Fruit fly (Drosophila melanogaster): Measurements from ENCODE around the gene Polr2C.
A peak's percentile ranks its signal among the peaks of the same experiment; 100 is the strongest.

Polr2C gene

DNA sequence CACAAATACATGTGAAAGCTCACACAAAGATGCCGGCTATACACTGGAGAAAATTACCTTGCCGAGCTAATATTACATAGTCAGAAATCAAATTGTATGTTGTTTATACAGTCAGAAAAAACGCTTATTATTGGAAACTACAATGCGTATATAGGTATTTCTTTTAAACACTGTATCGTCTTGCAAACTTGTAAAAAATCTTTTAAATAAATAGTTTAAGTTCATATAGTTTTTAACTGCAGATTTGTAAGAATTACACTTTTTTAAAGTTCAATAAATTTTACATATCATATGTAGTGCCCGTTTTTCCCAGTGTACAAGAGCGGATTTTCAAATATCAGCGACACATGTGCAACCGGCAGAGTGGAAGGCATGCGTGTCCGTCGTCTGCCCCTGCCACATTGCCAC, 6.6 kb downstream of the Polr2C start (continued):
- no peak for TF ChIP-seq Trl (optimal IDR thresholded peaks at IDR 0.05)
- TF ChIP-seq Trl (GFP tag; optimal IDR thresholded peaks at IDR 0.05), result peak; percentile 62
- peak; percentile 83 for TF ChIP-seq fd96Cb (tag; optimal IDR thresholded peaks at IDR 0.05)
- no peak for TF ChIP-seq tna (GFP tag; IDR thresholded peaks at IDR 0.05; ENCODE audit: partially characterized antibody)
- TF ChIP-seq pfk (GFP tag; optimal IDR thresholded peaks at IDR 0.05), result no peak
- TF ChIP-seq sim (GFP tag; IDR thresholded peaks at IDR 0.05), result no peak
- no peak for TF ChIP-seq sr (GFP tag; IDR thresholded peaks at IDR 0.05)
- TF ChIP-seq stc (GFP tag; IDR thresholded peaks at IDR 0.05), result peak; percentile 59
- peak in 1 of 3 experiments; percentile 79 for TF ChIP-seq lola (GFP tag; optimal IDR thresholded peaks at IDR 0.05)
- TF ChIP-seq CG31441 (GFP tag; IDR thresholded peaks at IDR 0.05), result peak; percentile 88
- TF ChIP-seq CG2712 (tag; optimal IDR thresholded peaks at IDR 0.05), result peak; percentile 85
- peak; percentile 65; the same call in 2 of the 3 replicates for TF ChIP-seq CG34422 (GFP tag; IDR thresholded peaks at IDR 0.05)
- TF ChIP-seq CG8478 (optimal IDR thresholded peaks at IDR 0.05), result no peak
- TF ChIP-seq zf30C (GFP tag; optimal IDR thresholded peaks at IDR 0.05), result peak; percentile 18
- TF ChIP-seq Ada2b (GFP tag; IDR thresholded peaks at IDR 0.05), result peak; percentile 85
- peak; percentile 52; the same call in 1 of the 2 replicates for TF ChIP-seq dimm (GFP tag; IDR thresholded peaks at IDR 0.05)
- no peak for TF ChIP-seq da (GFP tag; optimal IDR thresholded peaks at IDR 0.05)
- TF ChIP-seq dmrt99B (tag; optimal IDR thresholded peaks at IDR 0.05), result peak; percentile 89
- TF ChIP-seq Blimp-1 (GFP tag; optimal IDR thresholded peaks at IDR 0.05), result peak; percentile 82
- TF ChIP-seq CG6813 (GFP tag; optimal IDR thresholded peaks at IDR 0.05), result peak; percentile 37
- peak; percentile 90 for TF ChIP-seq CG12104 (GFP tag; optimal IDR thresholded peaks at IDR 0.05)
- TF ChIP-seq NFAT (GFP tag; IDR thresholded peaks at IDR 0.05), result 0 out of 2 replicates have a peak, but pooled peaks have one; percentile 3
- TF ChIP-seq ci (GFP tag; IDR thresholded peaks at IDR 0.05), result peak; percentile 78
- TF ChIP-seq CG8388 (GFP tag; optimal IDR thresholded peaks at IDR 0.05), result peak; percentile 80
- no peak for TF ChIP-seq CG11560 (tag; IDR thresholded peaks at IDR 0.05)
- TF ChIP-seq Atf6 (GFP tag; IDR thresholded peaks at IDR 0.05), result peak; percentile 83
- peak; percentile 91 for TF ChIP-seq Camta (GFP tag; optimal IDR thresholded peaks at IDR 0.05)
- peak; percentile 37; the same call in 1 of the 2 replicates for TF ChIP-seq CG17612 (GFP tag; IDR thresholded peaks at IDR 0.05)
- peak; percentile 88 for TF ChIP-seq CG12659 (GFP tag; optimal IDR thresholded peaks at IDR 0.05)
- peak; percentile 83 for TF ChIP-seq en (GFP tag; optimal IDR thresholded peaks at IDR 0.05)
- TF ChIP-seq Stat92E (GFP tag; optimal IDR thresholded peaks at IDR 0.05), result peak in 1 of 3 experiments; percentile 5
- TF ChIP-seq CG30020 (tag; optimal IDR thresholded peaks at IDR 0.05), result peak; percentile 59
- no peak; the same call in 1 of the 2 replicates for TF ChIP-seq CG9215 (GFP tag; IDR thresholded peaks at IDR 0.05)
- peak; percentile 79 for TF ChIP-seq wor (GFP tag; IDR thresholded peaks at IDR 0.05)
- TF ChIP-seq mirr (GFP tag; optimal IDR thresholded peaks at IDR 0.05), result no peak
- peak; percentile 87 for TF ChIP-seq az2 (GFP tag; optimal IDR thresholded peaks at IDR 0.05)
- TF ChIP-seq CG7987 (GFP tag; optimal IDR thresholded peaks at IDR 0.05), result no peak
- TF ChIP-seq z (GFP tag; IDR thresholded peaks at IDR 0.05), result no peak
- TF ChIP-seq CG2120 (GFP tag; optimal IDR thresholded peaks at IDR 0.05), result peak; percentile 74
- peak; percentile 21 for TF ChIP-seq CG17802 (tag; optimal IDR thresholded peaks at IDR 0.05)
- TF ChIP-seq ewg (GFP tag; optimal IDR thresholded peaks at IDR 0.05), result peak; percentile 80
- peak; percentile 86 for TF ChIP-seq org-1 (GFP tag; optimal IDR thresholded peaks at IDR 0.05)
- TF ChIP-seq prd (optimal IDR thresholded peaks at IDR 0.05), result no peak
- TF ChIP-seq prd (GFP tag; IDR thresholded peaks at IDR 0.05), result peak; percentile 70
- TF ChIP-seq al (GFP tag; IDR thresholded peaks at IDR 0.05), result peak; percentile 52; the same call in 1 of the 2 replicates
- TF ChIP-seq zen (tag; optimal IDR thresholded peaks at IDR 0.05), result peak; percentile 60
- TF ChIP-seq CG16779 (GFP tag; IDR thresholded peaks at IDR 0.05), result no peak
- peak; percentile 71 for TF ChIP-seq vvl (GFP tag; IDR thresholded peaks at IDR 0.05)
- TF ChIP-seq Dbx (GFP tag; IDR thresholded peaks at IDR 0.05), result peak; percentile 73
- no peak for TF ChIP-seq bigmax (GFP tag; optimal IDR thresholded peaks at IDR 0.05)
- peak; percentile 86 for TF ChIP-seq PHDP (tag; optimal IDR thresholded peaks at IDR 0.05)
- no peak for TF ChIP-seq fd64A (GFP tag; optimal IDR thresholded peaks at IDR 0.05)

Measured in whole organism, embryonic.